Fruit fly (Drosophila melanogaster) S2 (cell line): Measurements from ENCODE around the gene Fbxl7.

Experiments used
- CG8478 ChIP-seq: fragments of >200 bp; optimal IDR thresholded peaks from 2 replicates; lab custom pipeline; 2018
- CTCF ChIP-seq, 2 experiments: fragments of >200 bp; optimal IDR thresholded peaks; 2 replicates each; lab custom pipeline; 2018

dm6 chr3R:15933609-15934232 lies 13.0 kb downstream of the Fbxl7 start, which contains the start of the genes CG5478 and blp:
- no peak for TF ChIP-seq CG8478 (lab: Kevin White, UChicago)
- TF ChIP-seq CTCF (optimal IDR thresholded peaks at IDR 0.05; lab: Kevin White, UChicago) = no peak
